Fruit fly (Drosophila melanogaster) whole organism, embryonic: ENCODE measurements around the gene CG8119.

Experiments used
- Awh ChIP-seq: fragments of 200-800 bp; sonication (Bioruptor generic); IDR thresholded peaks from 2 replicates; pipeline ENCODE4, ENCODE4 v1.3.6; 2022; ENCODE audit warnings: missing biosample characterization, missing genetic modification characterization
- Bdp1 ChIP-seq: fragments of 200-800 bp; sonication (Bioruptor generic); optimal IDR thresholded peaks from 3 replicates; lab custom pipeline; 2016; ENCODE audit warnings: missing biosample characterization, missing genetic modification characterization
- Bgb ChIP-seq: fragments of 200-800 bp; sonication (Bioruptor generic); IDR thresholded peaks from 2 replicates; pipeline ENCODE4 v1.3.6; 2022; ENCODE audit warnings: missing biosample characterization, missing genetic modification characterization; ENCODE audit not compliant: partially characterized antibody
- CG10321 ChIP-seq: fragments of 200-800 bp; sonication (Bioruptor generic); IDR thresholded peaks from 2 replicates; pipeline ENCODE4 v1.3.6; 2022; ENCODE audit warnings: missing biosample characterization, missing genetic modification characterization
- CG12104 ChIP-seq: fragments of 200-800 bp; sonication (Bioruptor generic); optimal IDR thresholded peaks from 3 replicates; lab custom pipeline; 2016; ENCODE audit warnings: missing biosample characterization, missing genetic modification characterization
- CG12219 ChIP-seq: fragments of 200-800 bp; sonication (Bioruptor generic); optimal IDR thresholded peaks from 3 replicates; lab custom pipeline; 2018; ENCODE audit warnings: missing biosample characterization, mild to moderate bottlenecking, missing genetic modification characterization
- CG13287 ChIP-seq: fragments of 200-800 bp; sonication (Bioruptor generic); IDR thresholded peaks from 2 replicates; pipeline ENCODE4 v1.3.6; 2022; ENCODE audit warnings: missing biosample characterization, missing genetic modification characterization; ENCODE audit not compliant: partially characterized antibody
- CG14710 ChIP-seq: fragments of 200-800 bp; sonication (Bioruptor generic); optimal IDR thresholded peaks from 3 replicates; lab custom pipeline; 2019; ENCODE audit warnings: missing biosample characterization, mild to moderate bottlenecking, missing genetic modification characterization, moderate library complexity
- CG14965 ChIP-seq: fragments of 200-800 bp; sonication (Bioruptor generic); optimal IDR thresholded peaks from 2 replicates; lab custom pipeline; 2016; ENCODE audit warnings: missing biosample characterization, missing genetic modification characterization, borderline replicate concordance
- CG1602 ChIP-seq: fragments of 200-800 bp; sonication (Bioruptor generic); optimal IDR thresholded peaks from 3 replicates; lab custom pipeline; 2016; ENCODE audit warnings: missing biosample characterization, missing genetic modification characterization
- CG17359 ChIP-seq: fragments of 200-800 bp; sonication (Bioruptor generic); optimal IDR thresholded peaks from 3 replicates; lab custom pipeline; 2018; ENCODE audit warnings: missing biosample characterization, mild to moderate bottlenecking, missing genetic modification characterization, moderate library complexity
- CG17568 ChIP-seq: fragments of 200-800 bp; sonication (Bioruptor generic); optimal IDR thresholded peaks from 2 replicates; lab custom pipeline; 2018; ENCODE audit warnings: missing biosample characterization, mild to moderate bottlenecking, missing genetic modification characterization, moderate library complexity
- CG30020 ChIP-seq: fragments of 200-800 bp; optimal IDR thresholded peaks from 2 replicates; lab custom pipeline; 2019; ENCODE audit warnings: missing biosample characterization, mild to moderate bottlenecking, missing genetic modification characterization, moderate library complexity
- CG31388 ChIP-seq: fragments of 200-800 bp; sonication (Bioruptor generic); optimal IDR thresholded peaks from 2 replicates; lab custom pipeline; 2016; ENCODE audit warnings: missing biosample characterization, missing genetic modification characterization
- CG3995 ChIP-seq: fragments of 200-800 bp; sonication (Bioruptor generic); optimal IDR thresholded peaks from 3 replicates; lab custom pipeline; 2016; ENCODE audit warnings: missing biosample characterization, missing genetic modification characterization
- CG6854 ChIP-seq: fragments of 200-800 bp; sonication (Bioruptor generic); optimal IDR thresholded peaks from 3 replicates; lab custom pipeline; 2017; ENCODE audit warnings: missing biosample characterization, mild to moderate bottlenecking, missing genetic modification characterization
- CG7556 ChIP-seq: fragments of 200-800 bp; sonication (Bioruptor generic); optimal IDR thresholded peaks from 2 replicates; lab custom pipeline; 2017; ENCODE audit warnings: missing biosample characterization, mild to moderate bottlenecking, missing genetic modification characterization
- CG8388 ChIP-seq: fragments of 200-800 bp; sonication (Bioruptor generic); optimal IDR thresholded peaks from 2 replicates; lab custom pipeline; 2019; ENCODE audit warnings: missing biosample characterization, mild to moderate bottlenecking, missing genetic modification characterization, moderate library complexity
- Chrac-16 ChIP-seq: fragments of 200-800 bp; sonication (Bioruptor generic); optimal IDR thresholded peaks from 3 replicates; lab custom pipeline; 2016; ENCODE audit warnings: missing biosample characterization, missing genetic modification characterization
- CoRest ChIP-seq: fragments of 200-800 bp; sonication (Bioruptor generic); optimal IDR thresholded peaks from 3 replicates; lab custom pipeline; 2018; ENCODE audit warnings: missing biosample characterization, mild to moderate bottlenecking, missing genetic modification characterization, moderate library complexity
- ERR ChIP-seq: fragments of 200-800 bp; sonication (Bioruptor generic); optimal IDR thresholded peaks from 2 replicates; lab custom pipeline; 2016; ENCODE audit warnings: missing biosample characterization, missing genetic modification characterization
- HLH54F ChIP-seq: fragments of 200-800 bp; sonication (Bioruptor generic); optimal IDR thresholded peaks from 3 replicates; lab custom pipeline; 2016; ENCODE audit warnings: missing biosample characterization, missing genetic modification characterization
- Hr3 ChIP-seq: fragments of 200-800 bp; sonication (Bioruptor generic); optimal IDR thresholded peaks from 3 replicates; lab custom pipeline; 2016; ENCODE audit warnings: missing biosample characterization, missing genetic modification characterization
- Kr ChIP-seq: fragments of 200-800 bp; sonication (Bioruptor generic); optimal IDR thresholded peaks from 2 replicates; lab custom pipeline; 2017; ENCODE audit warnings: missing biosample characterization, mild to moderate bottlenecking, missing genetic modification characterization
- Mad ChIP-seq: fragments of 200-800 bp; sonication (Bioruptor generic); optimal IDR thresholded peaks from 2 replicates; lab custom pipeline; 2016; ENCODE audit warnings: missing biosample characterization, missing genetic modification characterization
- Neu2 ChIP-seq: fragments of 200-800 bp; sonication (Bioruptor generic); optimal IDR thresholded peaks from 3 replicates; lab custom pipeline; 2016; ENCODE audit warnings: missing biosample characterization, missing genetic modification characterization, borderline replicate concordance
- Optix ChIP-seq: fragments of 200-800 bp; sonication (Bioruptor generic); IDR thresholded peaks from 3 replicates; pipeline ENCODE4 v1.3.6; 2022; ENCODE audit warnings: missing biosample characterization, missing genetic modification characterization
- Poxn ChIP-seq: fragments of 200-800 bp; sonication (Bioruptor generic); IDR thresholded peaks from 2 replicates; pipeline ENCODE4 v1.3.6; 2022; ENCODE audit warnings: missing biosample characterization, missing genetic modification characterization
- Side ChIP-seq: fragments of 200-800 bp; sonication (Bioruptor generic); optimal IDR thresholded peaks from 2 replicates; lab custom pipeline; 2016; ENCODE audit warnings: missing biosample characterization, missing genetic modification characterization
- Sox102F ChIP-seq: fragments of 200-800 bp; sonication (Bioruptor generic); optimal IDR thresholded peaks from 2 replicates; lab custom pipeline; 2018; ENCODE audit warnings: missing biosample characterization, mild to moderate bottlenecking, missing genetic modification characterization, moderate library complexity
- Ssrp ChIP-seq: fragments of 200-800 bp; sonication (Bioruptor generic); optimal IDR thresholded peaks from 2 replicates; lab custom pipeline; 2018; ENCODE audit warnings: missing biosample characterization, mild to moderate bottlenecking, missing genetic modification characterization, moderate library complexity
- Stat92E ChIP-seq, 3 experiments: fragments of >200 bp in 2 of 3; fragments of 200-800 bp in 1 of 3; sonication (Bioruptor generic) in 1 of 3; optimal IDR thresholded peaks; 2 replicates each; lab custom pipeline; 2017 to 2019; ENCODE audit warnings: missing biosample characterization in 3 of 3, missing genetic modification characterization in 3 of 3, mild to moderate bottlenecking in 1 of 3, moderate library complexity in 1 of 3
- al ChIP-seq: fragments of 200-800 bp; sonication (Bioruptor generic); IDR thresholded peaks from 2 replicates; pipeline ENCODE4 v1.3.6; 2022; ENCODE audit warnings: missing biosample characterization, missing genetic modification characterization
- amos ChIP-seq: fragments of 200-800 bp; sonication (Bioruptor generic); IDR thresholded peaks from 2 replicates; pipeline ENCODE4 v1.3.6; 2022; ENCODE audit warnings: missing biosample characterization, missing genetic modification characterization; ENCODE audit not compliant: partially characterized antibody
- cas ChIP-seq: fragments of 200-800 bp; sonication (Bioruptor generic); IDR thresholded peaks from 2 replicates; pipeline ENCODE4 v1.3.6; 2022; ENCODE audit warnings: missing biosample characterization, missing genetic modification characterization
- crc ChIP-seq: fragments of 200-800 bp; sonication (Bioruptor generic); optimal IDR thresholded peaks from 2 replicates; lab custom pipeline; 2016; ENCODE audit warnings: missing biosample characterization, missing genetic modification characterization
- croc ChIP-seq: fragments of 200-800 bp; sonication (Bioruptor generic); conservative IDR thresholded peaks from 3 replicates; pipeline ENCODE4 v1.3.6; 2022; ENCODE audit warnings: missing biosample characterization, missing genetic modification characterization
- dm ChIP-seq: fragments of 200-800 bp; sonication (Bioruptor generic); optimal IDR thresholded peaks from 3 replicates; lab custom pipeline; 2016; ENCODE audit warnings: missing biosample characterization, missing genetic modification characterization
- fd64A ChIP-seq: fragments of 200-800 bp; sonication (Bioruptor generic); optimal IDR thresholded peaks from 3 replicates; lab custom pipeline; 2018; ENCODE audit warnings: missing biosample characterization, mild to moderate bottlenecking, missing genetic modification characterization
- fu2 ChIP-seq: fragments of 200-800 bp; sonication (Bioruptor generic); optimal IDR thresholded peaks from 2 replicates; lab custom pipeline; 2016; ENCODE audit warnings: missing biosample characterization, missing genetic modification characterization
- gce ChIP-seq: fragments of 200-800 bp; sonication (Bioruptor generic); IDR thresholded peaks from 3 replicates; pipeline ENCODE4 v1.3.6; 2022; ENCODE audit warnings: missing biosample characterization, missing genetic modification characterization
- ind ChIP-seq: fragments of 200-800 bp; sonication (Bioruptor generic); optimal IDR thresholded peaks from 3 replicates; lab custom pipeline; 2016; ENCODE audit warnings: missing biosample characterization, missing genetic modification characterization
- insv ChIP-seq, 2 experiments: fragments of 200-800 bp; sonication (Bioruptor generic); optimal IDR thresholded peaks; 3 replicates each; lab custom pipeline; 2016 to 2018; ENCODE audit warnings: missing biosample characterization in 2 of 2, missing genetic modification characterization in 2 of 2
- kni ChIP-seq: fragments of 200-800 bp; sonication (Bioruptor generic); optimal IDR thresholded peaks from 3 replicates; lab custom pipeline; 2017; ENCODE audit warnings: mild to moderate bottlenecking, missing biosample characterization, missing genetic modification reagents, missing genetic modification characterization
- onecut ChIP-seq: fragments of 200-800 bp; sonication (Bioruptor generic); IDR thresholded peaks from 2 replicates; pipeline ENCODE4 v1.3.6; 2022; ENCODE audit warnings: missing biosample characterization, missing genetic modification characterization
- p53 ChIP-seq: fragments of 200-800 bp; sonication (Bioruptor generic); optimal IDR thresholded peaks from 2 replicates; lab custom pipeline; 2016; ENCODE audit warnings: missing biosample characterization, missing genetic modification characterization
- sim ChIP-seq: fragments of 200-800 bp; sonication (Bioruptor generic); IDR thresholded peaks from 2 replicates; pipeline ENCODE4 v1.3.6; 2022; ENCODE audit warnings: missing biosample characterization, missing genetic modification characterization
- slp2 ChIP-seq: fragments of 200-800 bp; sonication (Bioruptor generic); optimal IDR thresholded peaks from 2 replicates; lab custom pipeline; 2016; ENCODE audit warnings: missing biosample characterization, missing genetic modification characterization
- wdn ChIP-seq: fragments of 200-800 bp; sonication (Bioruptor generic); IDR thresholded peaks from 2 replicates; pipeline ENCODE4 v1.3.6; 2022; ENCODE audit warnings: missing biosample characterization, missing genetic modification characterization
- wek ChIP-seq: fragments of 200-800 bp; sonication (Bioruptor generic); optimal IDR thresholded peaks from 3 replicates; lab custom pipeline; 2018; ENCODE audit warnings: missing biosample characterization, mild to moderate bottlenecking, missing genetic modification characterization, moderate library complexity

The CG8119 gene

dm6 chrX:15622970-15623402, 39.4 kb upstream of the CG8119 start (continued):
- TF ChIP-seq CG14710 (tag; lab: Kevin White, UChicago) (peak; percentile 25), Stat92E (GFP tag; optimal IDR thresholded peaks at IDR 0.05; lab: Kevin White, UChicago) (no peak), fd64A (GFP tag; lab: Kevin White, UChicago) (peak; percentile 9), ind (peak; percentile 79), Chrac-16 (peak; percentile 51), Side (GFP tag; lab: Kevin White, UChicago) (peak; percentile 87), insv (GFP tag; optimal IDR thresholded peaks at IDR 0.05; lab: Kevin White, UChicago) (no peak), CG30020 (peak; percentile 11), Sox102F (GFP tag; lab: Kevin White, UChicago) (peak; percentile 85), CG8388 (GFP tag; lab: Kevin White, UChicago) (peak; percentile 55), CG14965 (GFP tag; lab: Kevin White, UChicago) (no peak), Bgb (no peak), Bdp1 (GFP tag; lab: Kevin White, UChicago) (peak; percentile 39), p53 (GFP tag; lab: Kevin White, UChicago) (peak; percentile 53), CG17568 (GFP tag; lab: Kevin White, UChicago) (peak; percentile 21), CG6854 (GFP tag; lab: Kevin White, UChicago) (no peak), fu2 (GFP tag; lab: Kevin White, UChicago) (peak; percentile 73), cas (GFP tag; lab: Robert Waterston, UW) (peak; percentile 75; the same call in 1 of the 2 replicates), wek (GFP tag; lab: Kevin White, UChicago) (peak; percentile 16), slp2 (GFP tag; lab: Kevin White, UChicago) (peak; percentile 66), kni (GFP tag; lab: Kevin White, UChicago) (no peak), croc (peak; percentile 70; the same call in 2 of the 3 replicates), CG7556 (GFP tag; lab: Kevin White, UChicago) (peak; percentile 71), CG10321 (GFP tag; lab: Robert Waterston, UW) (peak; percentile 50; the same call in 1 of the 2 replicates), Mad (GFP tag; lab: Kevin White, UChicago) (peak; percentile 20), ERR (GFP tag; lab: Kevin White, UChicago) (peak; percentile 67), sim (GFP tag; lab: Robert Waterston, UW) (peak; percentile 25; the same call in 1 of the 2 replicates), wdn (GFP tag; lab: Robert Waterston, UW) (peak; percentile 68), CG1602 (GFP tag; lab: Kevin White, UChicago) (peak; percentile 53), Poxn (GFP tag; lab: Robert Waterston, UW) (peak; percentile 59), Kr (GFP tag; lab: Kevin White, UChicago) (no peak), Ssrp (tag; lab: Kevin White, UChicago) (peak; percentile 64), amos (GFP tag; lab: Robert Waterston, UW) (no peak), CG13287 (no peak), CG17359 (tag; lab: Kevin White, UChicago) (peak; percentile 83), Awh (GFP tag; lab: Robert Waterston, UW) (peak; percentile 78), gce (GFP tag; lab: Robert Waterston, UW) (peak; percentile 71; the same call in 2 of the 3 replicates), dm (GFP tag; lab: Kevin White, UChicago) (peak; percentile 31), Hr3 (GFP tag; lab: Kevin White, UChicago) (peak; percentile 63), Optix (GFP tag; lab: Robert Waterston, UW) (peak; percentile 84), crc (GFP tag; lab: Kevin White, UChicago) (peak; percentile 25), CG12104 (peak; percentile 22), CG31388 (GFP tag; lab: Kevin White, UChicago) (peak; percentile 8), al (GFP tag; lab: Robert Waterston, UW) (peak; percentile 88), Neu2 (GFP tag; lab: Kevin White, UChicago) (no peak), CG3995 (peak; percentile 36), CoRest (tag; lab: Kevin White, UChicago) (peak; percentile 83), HLH54F (GFP tag; lab: Kevin White, UChicago) (peak; percentile 64), onecut (peak; percentile 79), CG12219 (GFP tag; lab: Kevin White, UChicago) (peak; percentile 75)
